Fruit fly (Drosophila melanogaster) whole organism: ENCODE data around the gene CG12608.

ENCODE experiments used
- CG8478 ChIP-seq: fragments of >200 bp; optimal IDR thresholded peaks from 2 replicates; lab custom pipeline; 2018; ENCODE audit warnings: inconsistent platforms
- Dll ChIP-seq: fragments of >200 bp; optimal IDR thresholded peaks from 2 replicates; lab custom pipeline; 2017
- EcR ChIP-seq, 2 experiments: fragments of >200 bp; optimal IDR thresholded peaks; 2 replicates each; lab custom pipeline; 2017; ENCODE audit warnings: missing biosample characterization in 2 of 2, missing genetic modification characterization in 2 of 2, missing genetic modification reagents in 2 of 2
- pan ChIP-seq: fragments of >200 bp; optimal IDR thresholded peaks from 2 replicates; lab custom pipeline; 2017
- usp ChIP-seq: fragments of >200 bp; optimal IDR thresholded peaks from 2 replicates; lab custom pipeline; 2017; ENCODE audit warnings: missing biosample characterization, missing genetic modification characterization, mixed read lengths

dm6 chrX:15370103-15370502, 25.7 kb upstream of the CG12608 start:
- TF ChIP-seq Dll = no peak
- no peak for TF ChIP-seq CG8478 (lab: Kevin White, UChicago)
- no peak for TF ChIP-seq EcR (GFP tag; optimal IDR thresholded peaks at IDR 0.05; lab: Kevin White, UChicago)
- TF ChIP-seq usp (GFP tag; lab: Kevin White, UChicago) = no peak
- TF ChIP-seq pan (lab: Kevin White, UChicago) = no peak
